Worm (Caenorhabditis elegans) whole organism, late embryonic: ENCODE results near the gene ncx-8.

Experiments
- C08G9.2 ChIP-seq: sonication (generic microtip); optimal IDR thresholded peaks from 2 replicates; lab custom pipeline; 2016; ENCODE audit warnings: mild to moderate bottlenecking, missing genetic modification characterization, moderate library complexity, missing compliant biosample characterization
- T23F11.4 ChIP-seq: fragments of 200-800 bp; sonication (Bioruptor generic); optimal IDR thresholded peaks from 2 replicates; lab custom pipeline; 2018; ENCODE audit warnings: mild to moderate bottlenecking, missing genetic modification characterization, missing compliant biosample characterization
- ceh-34 ChIP-seq: sonication (generic microtip); optimal IDR thresholded peaks from 2 replicates; lab custom pipeline; 2016; ENCODE audit warnings: mild to moderate bottlenecking, missing genetic modification characterization, missing compliant biosample characterization
- dmd-4 ChIP-seq: sonication (generic microtip); optimal IDR thresholded peaks from 2 replicates; lab custom pipeline; 2016; ENCODE audit warnings: borderline replicate concordance, missing genetic modification characterization, missing compliant biosample characterization
- dve-1 ChIP-seq: sonication (generic microtip); optimal IDR thresholded peaks from 2 replicates; lab custom pipeline; 2017; ENCODE audit warnings: antibody characterized with exemption, mild to moderate bottlenecking, missing genetic modification characterization, missing compliant biosample characterization
- elt-2 ChIP-seq: sonication (generic microtip); optimal IDR thresholded peaks from 2 replicates; lab custom pipeline; 2016; ENCODE audit warnings: missing genetic modification reagents, missing genetic modification characterization, missing compliant biosample characterization
- elt-4 ChIP-seq: sonication (generic microtip); optimal IDR thresholded peaks from 2 replicates; lab custom pipeline; 2016; ENCODE audit warnings: missing genetic modification characterization, missing compliant biosample characterization
- ets-4 ChIP-seq: sonication (generic microtip); optimal IDR thresholded peaks from 2 replicates; lab custom pipeline; 2016; ENCODE audit warnings: missing genetic modification characterization, missing compliant biosample characterization
- madf-2 ChIP-seq: sonication (generic microtip); optimal IDR thresholded peaks from 2 replicates; lab custom pipeline; 2017; ENCODE audit warnings: missing genetic modification characterization, missing compliant biosample characterization
- nfya-1 ChIP-seq: sonication (generic microtip); optimal IDR thresholded peaks from 2 replicates; lab custom pipeline; 2017; ENCODE audit warnings: missing genetic modification characterization, mild to moderate bottlenecking, missing compliant biosample characterization, antibody characterized with exemption, moderate library complexity
- pqm-1 ChIP-seq: sonication (generic microtip); optimal IDR thresholded peaks from 2 replicates; lab custom pipeline; 2016; ENCODE audit warnings: missing genetic modification characterization, missing compliant biosample characterization
- tbx-2 ChIP-seq: sonication (generic microtip); optimal IDR thresholded peaks from 2 replicates; lab custom pipeline; 2016; ENCODE audit warnings: missing genetic modification characterization, missing compliant biosample characterization
- unc-42 ChIP-seq: sonication (generic microtip); optimal IDR thresholded peaks from 2 replicates; lab custom pipeline; 2016; ENCODE audit warnings: missing genotype, missing genetic modification characterization, missing compliant biosample characterization

DNA sequence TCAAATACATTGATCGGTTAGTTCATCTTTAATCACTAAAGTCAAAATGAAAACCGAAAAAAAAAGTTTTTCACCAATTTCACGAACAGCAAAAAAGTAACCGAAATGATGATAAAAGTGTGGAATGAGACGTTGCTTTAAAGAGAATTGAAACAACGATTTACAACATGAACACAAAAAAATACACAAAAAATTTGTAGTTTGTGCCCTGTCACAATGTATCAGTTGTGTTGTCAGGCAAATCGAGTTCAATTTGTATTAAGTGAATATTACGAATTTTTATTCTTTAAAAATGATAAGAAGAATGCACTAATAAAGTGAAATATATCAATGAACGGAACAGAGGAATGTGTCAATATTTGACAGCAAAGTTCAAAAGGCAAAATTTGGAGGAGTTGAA lies 44.8 kb upstream of the ncx-8 start:
- TF ChIP-seq elt-4 (tag; lab: Kevin White, UChicago) (no peak), nfya-1 (tag; lab: Kevin White, UChicago) (no peak), elt-2 (no peak), madf-2 (tag; lab: Kevin White, UChicago) (no peak), T23F11.4 (no peak), C08G9.2 (tag; lab: Kevin White, UChicago) (no peak), dve-1 (no peak), unc-42 (tag; lab: Kevin White, UChicago) (no peak), ets-4 (tag; lab: Kevin White, UChicago) (no peak), ceh-34 (no peak), dmd-4 (tag; lab: Kevin White, UChicago) (no peak), pqm-1 (no peak), tbx-2 (no peak)
